Fruit fly (Drosophila melanogaster): ENCODE measurements around the gene CG33700.

CG33700 gene

DNA sequence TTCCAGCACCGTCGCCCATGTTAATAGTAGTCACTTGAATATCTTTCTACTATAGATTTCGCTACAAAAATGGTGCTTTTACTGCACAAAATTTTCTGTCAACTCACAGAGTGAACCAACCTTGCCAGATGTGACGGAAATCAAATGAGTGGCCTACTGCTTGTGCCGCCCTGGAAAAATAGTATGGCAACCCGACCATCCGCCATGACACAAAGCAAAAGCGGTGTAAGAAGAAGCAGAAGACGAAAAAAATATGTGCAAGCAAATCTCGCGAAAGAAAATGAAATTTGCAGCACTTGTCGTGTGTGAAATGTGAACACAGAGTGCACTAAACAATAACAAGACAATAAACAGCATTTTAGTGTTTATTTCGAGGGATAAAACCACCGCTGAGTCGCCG is 48.5 kb downstream of the CG33700 start, which contains the start of the genes Uch-L5 and Jarid2 (continued):
- TF ChIP-seq prd (optimal IDR thresholded peaks at IDR 0.05) (no peak), prd (GFP tag; IDR thresholded peaks at IDR 0.05) (0 out of 3 replicates have a peak, but pooled peaks have one; percentile 27), dati (GFP tag; IDR thresholded peaks at IDR 0.05) (no peak), CG11560 (tag; IDR thresholded peaks at IDR 0.05) (no peak), fd64A (GFP tag; optimal IDR thresholded peaks at IDR 0.05) (no peak), BEAF-32 (GFP tag; optimal IDR thresholded peaks at IDR 0.05) (peak; percentile 50), otp (GFP tag; IDR thresholded peaks at IDR 0.05) (no peak), cwo (GFP tag; optimal IDR thresholded peaks at IDR 0.05) (no peak), h (optimal IDR thresholded peaks at IDR 0.05) (no peak), sr (GFP tag; IDR thresholded peaks at IDR 0.05) (no peak), CG18011 (GFP tag; optimal IDR thresholded peaks at IDR 0.05) (peak; percentile 46), ro (GFP tag; IDR thresholded peaks at IDR 0.05) (no peak), scrt (GFP tag; optimal IDR thresholded peaks at IDR 0.05) (no peak), CG31365 (tag; optimal IDR thresholded peaks at IDR 0.05) (peak; percentile 11), CrebB (tag; optimal IDR thresholded peaks at IDR 0.05) (peak; percentile 58), inv (GFP tag; IDR thresholded peaks at IDR 0.05; ENCODE audit: partially characterized antibody) (peak; percentile 41; the same call in 1 of the 2 replicates), Opbp (GFP tag; IDR thresholded peaks at IDR 0.05; ENCODE audit: partially characterized antibody) (peak; percentile 69), ap (GFP tag; IDR thresholded peaks at IDR 0.05) (no peak), tll (GFP tag; optimal IDR thresholded peaks at IDR 0.05) (peak in 1 of 2 experiments; percentile 22), CG8290 (GFP tag; optimal IDR thresholded peaks at IDR 0.05) (no peak), CG8290 (tag; optimal IDR thresholded peaks at IDR 0.05) (no peak), CG9437 (GFP tag; optimal IDR thresholded peaks at IDR 0.05) (no peak), CG11723 (GFP tag; optimal IDR thresholded peaks at IDR 0.05) (no peak), Bdp1 (GFP tag; optimal IDR thresholded peaks at IDR 0.05) (peak; percentile 24), CG34422 (GFP tag; IDR thresholded peaks at IDR 0.05) (peak; percentile 83; the same call in 2 of the 3 replicates), en (GFP tag; optimal IDR thresholded peaks at IDR 0.05) (no peak), CG6254 (GFP tag; optimal IDR thresholded peaks at IDR 0.05) (no peak), CG14667 (GFP tag; IDR thresholded peaks at IDR 0.05) (no peak), CG17829 (tag; optimal IDR thresholded peaks at IDR 0.05) (peak; percentile 72), chif (GFP tag; optimal IDR thresholded peaks at IDR 0.05) (peak; percentile 33 to 38), Atf3 (GFP tag; optimal IDR thresholded peaks at IDR 0.05) (peak; percentile 21), eyg (GFP tag; optimal IDR thresholded peaks at IDR 0.05) (peak; percentile 5), Poxn (GFP tag; IDR thresholded peaks at IDR 0.05) (no peak), Asciz (GFP tag; optimal IDR thresholded peaks at IDR 0.05) (no peak), CG9932 (GFP tag; IDR thresholded peaks at IDR 0.05) (peak; percentile 23; the same call in 1 of the 2 replicates), CG14965 (GFP tag; optimal IDR thresholded peaks at IDR 0.05; ENCODE audit: borderline replicate concordance) (no peak), CG15011 (GFP tag; optimal IDR thresholded peaks at IDR 0.05) (no peak), rib (GFP tag; IDR thresholded peaks at IDR 0.05) (peak; percentile 81), CG12391 (tag; optimal IDR thresholded peaks at IDR 0.05) (peak; percentile 54), chinmo (GFP tag; IDR thresholded peaks at IDR 0.05; ENCODE audit: partially characterized antibody) (0 out of 4 replicates have a peak, but pooled peaks have one; percentile 7), CG15269 (tag; optimal IDR thresholded peaks at IDR 0.05) (no peak), CG12659 (GFP tag; optimal IDR thresholded peaks at IDR 0.05) (peak; percentile 91), CG30403 (GFP tag; optimal IDR thresholded peaks at IDR 0.05) (peak; percentile 51), aop (GFP tag; IDR thresholded peaks at IDR 0.05) (no peak), esg (GFP tag; conservative IDR thresholded peaks at IDR 0.05) (no peak), ATbp (GFP tag; optimal IDR thresholded peaks at IDR 0.05) (no peak), NfI (GFP tag; optimal IDR thresholded peaks at IDR 0.05) (peak; percentile 60), CG9215 (GFP tag; IDR thresholded peaks at IDR 0.05) (no peak), fu2 (GFP tag; optimal IDR thresholded peaks at IDR 0.05) (peak; percentile 56), CG11398 (GFP tag; optimal IDR thresholded peaks at IDR 0.05) (peak; percentile 63), CG1832 (GFP tag; optimal IDR thresholded peaks at IDR 0.05) (no peak)

Measured in whole organism, embryonic.